Worm (Caenorhabditis elegans) whole organism, L2 larva: ENCODE results near the gene C15F1.8.
"Not testable (repeated sequence)": the region's sequence is repeated elsewhere in the genome, so short reads cannot be mapped to it uniquely, and the experiment has no call there.

Source experiments
- C34F6.9 ChIP-seq: fragments of 150-350 bp; optimal IDR thresholded peaks from 2 replicates; lab custom pipeline; 2014; ENCODE audit warnings: missing biosample characterization, missing genetic modification characterization
- F13H6.1 ChIP-seq: sonication (generic microtip); optimal IDR thresholded peaks from 2 replicates; lab custom pipeline; 2016; ENCODE audit warnings: missing genetic modification characterization, missing compliant biosample characterization
- Y55F3AM.14 ChIP-seq: fragments of 200-800 bp; sonication (Bioruptor generic); optimal IDR thresholded peaks from 2 replicates; lab custom pipeline; 2018; ENCODE audit warnings: mild to moderate bottlenecking, missing genetic modification characterization, missing compliant biosample characterization
- ZK546.5 ChIP-seq: sonication (generic microtip); optimal IDR thresholded peaks from 2 replicates; lab custom pipeline; 2017; ENCODE audit warnings: missing biosample characterization, missing genetic modification characterization
- alr-1 ChIP-seq: fragments of 150-350 bp; optimal IDR thresholded peaks from 2 replicates; lab custom pipeline; 2014; ENCODE audit warnings: missing biosample characterization, missing genetic modification characterization
- ama-1 ChIP-seq: fragments of 150-350 bp; optimal IDR thresholded peaks from 2 replicates; lab custom pipeline; 2018; ENCODE audit warnings: inconsistent platforms
- crh-2 ChIP-seq: sonication (generic microtip); optimal IDR thresholded peaks from 2 replicates; lab custom pipeline; 2017; ENCODE audit warnings: missing biosample characterization, missing genetic modification characterization
- egl-27 ChIP-seq: sonication (generic microtip); optimal IDR thresholded peaks from 3 replicates; lab custom pipeline; 2017; ENCODE audit warnings: missing biosample characterization, missing genetic modification reagents, missing genetic modification characterization
- elt-3 ChIP-seq: sonication (generic microtip); optimal IDR thresholded peaks from 2 replicates; lab custom pipeline; 2017; ENCODE audit warnings: missing biosample characterization, missing genetic modification characterization
- fos-1 ChIP-seq: fragments of 150-350 bp; optimal IDR thresholded peaks from 2 replicates; lab custom pipeline; 2014; ENCODE audit warnings: missing biosample characterization, missing genetic modification characterization
- gmeb-1 ChIP-seq: fragments of 150-350 bp; optimal IDR thresholded peaks from 2 replicates; lab custom pipeline; 2014; ENCODE audit warnings: missing biosample characterization, missing genetic modification characterization
- lin-11 ChIP-seq: fragments of 150-350 bp; sonication (generic microtip); optimal IDR thresholded peaks from 2 replicates; lab custom pipeline; 2014; ENCODE audit warnings: missing biosample characterization, missing genetic modification characterization, inconsistent platforms, mixed read lengths
- lin-13 ChIP-seq: fragments of 150-350 bp; optimal IDR thresholded peaks from 2 replicates; lab custom pipeline; 2014; ENCODE audit warnings: missing biosample characterization, missing genetic modification reagents, missing genetic modification characterization
- lin-39 ChIP-seq: fragments of 150-350 bp; optimal IDR thresholded peaks from 2 replicates; lab custom pipeline; 2014; ENCODE audit warnings: missing biosample characterization, missing genetic modification reagents, missing genetic modification characterization
- lsy-2 ChIP-seq, 2 experiments: fragments of 150-350 bp in 1 of 2; sonication (generic microtip) in 1 of 2; optimal IDR thresholded peaks; 2 replicates each; lab custom pipeline; 2014 to 2017; ENCODE audit warnings: missing biosample characterization in 2 of 2, missing genetic modification characterization in 2 of 2
- mab-5 ChIP-seq: fragments of 150-350 bp; optimal IDR thresholded peaks from 2 replicates; lab custom pipeline; 2014; ENCODE audit warnings: missing biosample characterization, missing genetic modification characterization
- mdl-1 ChIP-seq, 2 experiments: fragments of 150-350 bp in 1 of 2; sonication (generic microtip) in 1 of 2; optimal IDR thresholded peaks; 2 replicates each; lab custom pipeline; 2017; ENCODE audit warnings: missing biosample characterization in 2 of 2, missing genetic modification characterization in 2 of 2
- nhr-10 ChIP-seq: sonication (generic microtip); optimal IDR thresholded peaks from 2 replicates; lab custom pipeline; 2017; ENCODE audit warnings: missing biosample characterization, missing genetic modification characterization
- nhr-11 ChIP-seq: fragments of 150-350 bp; optimal IDR thresholded peaks from 2 replicates; lab custom pipeline; 2014; ENCODE audit warnings: missing biosample characterization, missing genetic modification characterization
- nhr-12 ChIP-seq: fragments of 150-350 bp; optimal IDR thresholded peaks from 2 replicates; lab custom pipeline; 2014; ENCODE audit warnings: missing biosample characterization, missing genetic modification characterization
- nhr-129 ChIP-seq: fragments of 150-350 bp; optimal IDR thresholded peaks from 2 replicates; lab custom pipeline; 2014; ENCODE audit warnings: missing biosample characterization, missing genetic modification characterization
- nhr-21 ChIP-seq: fragments of 150-350 bp; optimal IDR thresholded peaks from 2 replicates; lab custom pipeline; 2014; ENCODE audit warnings: missing biosample characterization, missing genetic modification characterization
- nhr-25 ChIP-seq: fragments of 150-350 bp; sonication (generic microtip); optimal IDR thresholded peaks from 3 replicates; lab custom pipeline; 2014; ENCODE audit warnings: missing biosample characterization, missing genetic modification characterization
- nhr-77 ChIP-seq: fragments of 150-350 bp; optimal IDR thresholded peaks from 2 replicates; lab custom pipeline; 2014; ENCODE audit warnings: missing biosample characterization, missing genetic modification characterization
- peb-1 ChIP-seq: fragments of 150-350 bp; optimal IDR thresholded peaks from 2 replicates; lab custom pipeline; 2014; ENCODE audit warnings: missing biosample characterization, missing genetic modification characterization
- sma-3 ChIP-seq: sonication (generic microtip); optimal IDR thresholded peaks from 2 replicates; lab custom pipeline; 2016; ENCODE audit warnings: missing genetic modification reagents, missing genetic modification characterization, missing compliant biosample characterization
- sma-9 ChIP-seq, 2 experiments: fragments of 150-350 bp in 1 of 2; sonication (generic microtip) in 1 of 2; optimal IDR thresholded peaks; 2 replicates each; lab custom pipeline; 2014 to 2016; ENCODE audit warnings: missing genetic modification characterization in 2 of 2, mild to moderate bottlenecking in 1 of 2, missing biosample characterization in 1 of 2, missing compliant biosample characterization in 1 of 2, missing genetic modification reagents in 1 of 2, moderate library complexity in 1 of 2
- unc-39 ChIP-seq: fragments of 150-350 bp; optimal IDR thresholded peaks from 2 replicates; lab custom pipeline; 2014; ENCODE audit warnings: missing biosample characterization, missing genetic modification characterization
- unc-55 ChIP-seq: fragments of 150-350 bp; sonication (generic microtip); optimal IDR thresholded peaks from 3 replicates; lab custom pipeline; 2014; ENCODE audit warnings: missing biosample characterization, missing genetic modification reagents, missing genetic modification characterization
- ztf-1 ChIP-seq: fragments of 200-800 bp; sonication (Bioruptor generic); conservative IDR thresholded peaks from 2 replicates; pipeline ENCODE4 v1.3.6; 2022; ENCODE audit warnings: missing genetic modification characterization, missing compliant biosample characterization
- ztf-11 ChIP-seq: sonication (generic microtip); optimal IDR thresholded peaks from 2 replicates; lab custom pipeline; 2017; ENCODE audit warnings: missing biosample characterization, missing genetic modification characterization

The C15F1.8 gene

DNA sequence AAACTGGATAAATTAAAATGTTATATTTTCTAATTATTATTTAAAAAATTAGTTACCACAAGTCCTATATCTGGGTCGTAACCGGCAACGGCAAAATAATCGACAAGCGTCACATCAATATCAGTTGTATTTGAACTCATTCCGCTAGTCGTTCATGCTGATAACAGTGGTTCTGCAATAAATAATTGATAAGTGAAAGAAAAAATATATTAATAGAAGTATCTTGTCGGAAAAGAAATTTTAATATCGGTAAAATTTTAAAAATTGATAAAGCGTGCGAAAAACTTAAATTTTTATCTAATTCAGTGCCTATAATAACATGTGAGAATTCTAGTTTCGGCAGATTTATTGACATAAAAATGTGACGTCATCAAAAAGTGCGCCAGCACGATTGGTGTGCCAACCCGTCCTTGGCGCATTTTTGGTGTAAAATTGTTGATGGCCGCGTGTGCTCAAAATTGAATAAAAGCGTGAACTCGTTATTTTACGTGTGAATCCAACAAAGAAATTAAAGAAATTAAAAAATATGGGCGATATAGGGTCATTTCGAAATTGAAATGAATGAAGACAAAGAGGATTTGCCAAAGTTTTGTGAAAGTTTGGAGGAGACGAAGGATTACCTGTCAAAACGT, 44.9 kb upstream of the C15F1.8 start, which contains the start of the genes lst-6 and lst-5:
Gene lst-6, minus strand, starts transcription at position 140 of the 632 bp plus-strand sequence.
Gene lst-5, plus strand, starts transcription at position 544 of the 632 bp plus-strand sequence.
- TF ChIP-seq Y55F3AM.14 (GFP tag; lab: Kevin White, UChicago) = no peak
- TF ChIP-seq lsy-2 (tag; optimal IDR thresholded peaks at IDR 0.05; lab: Kevin White, UChicago) = peak; percentile 60 to 85
- no peak for TF ChIP-seq nhr-21
- peak; percentile 65 for TF ChIP-seq nhr-25 (tag; lab: Kevin White, UChicago)
- peak; percentile 36 for TF ChIP-seq sma-9 (GFP tag; optimal IDR thresholded peaks at IDR 0.05; lab: Kevin White, UChicago)
- no peak for TF ChIP-seq sma-9 (tag; optimal IDR thresholded peaks at IDR 0.05; lab: Kevin White, UChicago)
- TF ChIP-seq nhr-129 (tag; lab: Kevin White, UChicago) = peak; percentile 69
- peak; percentile 57 for TF ChIP-seq gmeb-1 (tag; lab: Kevin White, UChicago)
- TF ChIP-seq mab-5 = peak; percentile 28
- no peak for TF ChIP-seq unc-39 (tag; lab: Kevin White, UChicago)
- TF ChIP-seq unc-55 (GFP tag; lab: Kevin White, UChicago) = peak; percentile 65
- peak; percentile 60 for TF ChIP-seq F13H6.1
- TF ChIP-seq mdl-1 (tag; optimal IDR thresholded peaks at IDR 0.05; lab: Kevin White, UChicago) = peak in 1 of 2 experiments; percentile 3
- no peak for TF ChIP-seq nhr-11 (tag; lab: Kevin White, UChicago)
- peak; percentile 35 for TF ChIP-seq lin-13
- peak; percentile 66 for TF ChIP-seq C34F6.9 (tag; lab: Kevin White, UChicago)
- TF ChIP-seq ztf-11 = no peak
- TF ChIP-seq fos-1 (tag; lab: Kevin White, UChicago) = peak; percentile 51
- peak; percentile 38 for TF ChIP-seq egl-27 (tag; lab: Kevin White, UChicago)
- peak; percentile 88 for TF ChIP-seq crh-2
- peak; percentile 14 for TF ChIP-seq sma-3 (GFP tag; lab: Kevin White, UChicago)
- no peak for TF ChIP-seq alr-1 (tag; lab: Kevin White, UChicago)
- TF ChIP-seq, all 48 proteins: peak for 15

DNA sequence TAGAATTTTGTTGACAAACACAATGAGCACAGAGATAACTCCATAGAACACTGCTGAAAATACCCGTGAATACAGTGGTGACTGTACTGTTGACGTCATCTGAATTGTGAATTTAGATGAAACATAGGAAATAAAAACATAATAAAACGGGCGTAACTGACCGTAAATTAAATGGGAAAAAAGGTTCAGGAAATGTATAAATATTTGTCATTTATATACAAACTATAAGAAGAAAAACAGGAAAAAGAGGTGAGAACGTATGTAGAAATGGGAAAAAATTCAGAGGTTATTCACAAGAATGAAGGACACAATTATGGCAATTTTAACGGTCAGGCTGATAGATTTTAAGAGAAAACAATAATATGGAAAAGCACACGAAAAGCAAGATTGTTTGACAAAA, 35.0 kb upstream of the C15F1.8 start, which contains the start of gene sqv-7:
Gene sqv-7, minus strand, starts transcription at position 101 of the 400 bp plus-strand sequence.
- TF ChIP-seq ama-1 (lab: Kevin White, UChicago) (no peak), C34F6.9 (tag; lab: Kevin White, UChicago) (no peak), nhr-25 (tag; lab: Kevin White, UChicago) (no peak), ztf-1 (GFP tag; lab: Robert Waterston, UW) (no peak), mab-5 (no peak), mdl-1 (tag; optimal IDR thresholded peaks at IDR 0.05; lab: Kevin White, UChicago) (no peak), nhr-77 (tag; lab: Kevin White, UChicago) (no peak), nhr-12 (tag; lab: Kevin White, UChicago) (no peak), ZK546.5 (tag; lab: Kevin White, UChicago) (no peak), unc-39 (tag; lab: Kevin White, UChicago) (no peak), F13H6.1 (no peak)
- TF ChIP-seq, all 48 proteins: peak for 0

DNA sequence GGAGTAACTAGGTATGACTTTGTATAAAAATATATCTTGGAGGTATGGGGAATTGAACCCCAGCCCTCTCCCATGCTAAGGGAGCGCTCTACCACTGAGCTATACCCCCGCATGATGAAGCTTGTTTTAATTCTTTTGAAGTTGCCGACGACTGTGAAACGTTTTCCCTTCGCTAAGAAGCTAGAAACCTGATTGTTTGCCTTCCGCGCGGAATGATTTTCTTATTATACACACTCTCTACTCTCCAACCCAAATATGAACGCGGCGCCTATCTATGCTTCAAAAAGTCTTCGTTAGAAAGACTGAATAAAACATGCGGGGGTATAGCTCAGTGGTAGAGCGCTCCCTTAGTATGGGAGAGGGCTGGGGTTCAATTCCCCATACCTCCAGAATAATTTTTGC, 25.3 kb upstream of the C15F1.8 start:
- TF ChIP-seq nhr-10 (tag; lab: Kevin White, UChicago) (no peak), sma-9 (GFP tag; optimal IDR thresholded peaks at IDR 0.05; lab: Kevin White, UChicago) (no peak), sma-9 (tag; optimal IDR thresholded peaks at IDR 0.05; lab: Kevin White, UChicago) (no peak), mdl-1 (tag; optimal IDR thresholded peaks at IDR 0.05; lab: Kevin White, UChicago) (no peak), elt-3 (tag; lab: Kevin White, UChicago) (no peak), F13H6.1 (peak; percentile 1), gmeb-1 (tag; lab: Kevin White, UChicago) (no peak), lin-11 (tag; lab: Kevin White, UChicago) (no peak), peb-1 (tag; lab: Kevin White, UChicago) (no peak), lin-39 (tag; lab: Kevin White, UChicago) (no peak), Y55F3AM.14 (GFP tag; lab: Kevin White, UChicago) (peak; percentile 4), sma-3 (GFP tag; lab: Kevin White, UChicago) (peak; percentile 6), ama-1 (lab: Kevin White, UChicago) (no peak), ztf-11 (no peak)

DNA sequence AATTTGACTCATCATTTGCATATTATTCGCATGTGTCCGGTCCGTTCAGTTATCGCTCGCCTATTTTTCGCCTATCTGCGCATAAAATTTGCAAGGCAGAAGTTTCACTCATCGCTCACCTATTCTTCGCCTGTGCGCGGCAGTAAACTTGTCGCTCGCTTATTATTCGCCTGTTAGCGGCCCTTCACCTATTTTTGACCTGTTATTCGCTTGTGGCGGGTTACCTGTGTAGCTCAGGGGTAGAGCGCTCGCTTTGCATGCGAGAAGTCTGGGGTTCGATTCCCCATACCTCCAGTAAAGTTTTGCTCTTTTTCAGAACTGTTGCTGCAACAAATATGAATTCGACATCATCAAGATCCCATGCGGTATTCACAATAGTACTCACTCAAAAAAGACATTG, 23.8 kb upstream of the C15F1.8 start:
- TF ChIP-seq sma-9 (GFP tag; optimal IDR thresholded peaks at IDR 0.05; lab: Kevin White, UChicago) = peak; percentile 10
- not testable (repeated sequence) for TF ChIP-seq sma-9 (tag; optimal IDR thresholded peaks at IDR 0.05; lab: Kevin White, UChicago)
- peak; percentile 8 for TF ChIP-seq fos-1 (tag; lab: Kevin White, UChicago)
- TF ChIP-seq nhr-129 (tag; lab: Kevin White, UChicago) = peak; percentile 26
